Worm (Caenorhabditis elegans) whole organism, L3 larva: ENCODE results near the gene cyp-13A11.

Experiments used
- R02D3.7 ChIP-seq: fragments of 150-350 bp; optimal IDR thresholded peaks from 2 replicates; lab custom pipeline; 2014; ENCODE audit warnings: missing biosample characterization, missing genetic modification characterization
- ZK546.5 ChIP-seq: sonication (generic microtip); optimal IDR thresholded peaks from 2 replicates; lab custom pipeline; 2017; ENCODE audit warnings: missing biosample characterization, missing genetic modification characterization
- aly-2 ChIP-seq: fragments of 150-350 bp; optimal IDR thresholded peaks from 2 replicates; lab custom pipeline; 2014; ENCODE audit warnings: missing biosample characterization, missing genetic modification characterization
- ama-1 ChIP-seq: fragments of 150-350 bp; optimal IDR thresholded peaks from 2 replicates; lab custom pipeline; 2018
- ceh-16 ChIP-seq: sonication (generic microtip); optimal IDR thresholded peaks from 2 replicates; lab custom pipeline; 2017; ENCODE audit warnings: missing biosample characterization, missing genetic modification characterization
- ceh-28 ChIP-seq: fragments of 150-350 bp; optimal IDR thresholded peaks from 2 replicates; lab custom pipeline; 2014; ENCODE audit warnings: missing biosample characterization, missing genetic modification reagents, missing genetic modification characterization
- ceh-9 ChIP-seq: sonication (generic microtip); optimal IDR thresholded peaks from 2 replicates; lab custom pipeline; 2018; ENCODE audit warnings: missing biosample characterization, missing genetic modification characterization
- daf-12 ChIP-seq: fragments of 150-350 bp; optimal IDR thresholded peaks from 2 replicates; lab custom pipeline; 2014; ENCODE audit warnings: missing biosample characterization, missing genetic modification reagents, missing genetic modification characterization
- egl-27 ChIP-seq: sonication (generic microtip); optimal IDR thresholded peaks from 4 replicates; lab custom pipeline; 2017; ENCODE audit warnings: missing biosample characterization, missing genetic modification reagents, missing genetic modification characterization
- egl-5 ChIP-seq: fragments of 150-350 bp; optimal IDR thresholded peaks from 2 replicates; lab custom pipeline; 2017; ENCODE audit warnings: missing biosample characterization, missing genetic modification reagents, missing genetic modification characterization, inconsistent platforms
- elt-1 ChIP-seq: fragments of 150-350 bp; optimal IDR thresholded peaks from 2 replicates; lab custom pipeline; 2014; ENCODE audit warnings: missing biosample characterization, missing genetic modification characterization
- elt-2 ChIP-seq: sonication (generic microtip); optimal IDR thresholded peaks from 2 replicates; lab custom pipeline; 2016; ENCODE audit warnings: missing genetic modification reagents, mild to moderate bottlenecking, missing genetic modification characterization, missing compliant biosample characterization
- elt-3 ChIP-seq, 3 experiments: fragments of 150-350 bp in 1 of 3; sonication (generic microtip) in 2 of 3; optimal IDR thresholded peaks; 2 replicates in 2 of 3; 4 replicates in 1 of 3; lab custom pipeline; 2014 to 2017; ENCODE audit warnings: missing biosample characterization in 3 of 3, missing genetic modification characterization in 3 of 3
- eor-1 ChIP-seq, 2 experiments: fragments of 150-350 bp; optimal IDR thresholded peaks; 2 replicates each; lab custom pipeline; 2014 to 2018; ENCODE audit warnings: missing biosample characterization in 2 of 2, missing genetic modification characterization in 2 of 2
- fkh-2 ChIP-seq: fragments of 150-350 bp; optimal IDR thresholded peaks from 2 replicates; lab custom pipeline; 2014; ENCODE audit warnings: missing biosample characterization, missing genetic modification reagents, missing genetic modification characterization
- hmg-11 ChIP-seq: sonication (generic microtip); optimal IDR thresholded peaks from 2 replicates; lab custom pipeline; 2016; ENCODE audit warnings: missing genetic modification characterization, missing compliant biosample characterization
- jun-1 ChIP-seq: fragments of 150-350 bp; optimal IDR thresholded peaks from 2 replicates; lab custom pipeline; 2014; ENCODE audit warnings: missing biosample characterization, missing genetic modification reagents, missing genetic modification characterization
- lin-39 ChIP-seq: fragments of 150-350 bp; optimal IDR thresholded peaks from 2 replicates; lab custom pipeline; 2018; ENCODE audit warnings: missing biosample characterization, missing genetic modification reagents, missing genetic modification characterization
- lsy-12 ChIP-seq: sonication (generic microtip); optimal IDR thresholded peaks from 2 replicates; lab custom pipeline; 2016; ENCODE audit warnings: mild to moderate bottlenecking, missing genetic modification characterization, missing compliant biosample characterization
- mml-1 ChIP-seq: fragments of 150-350 bp; sonication (generic microtip); optimal IDR thresholded peaks from 3 replicates; lab custom pipeline; 2014; ENCODE audit warnings: missing biosample characterization, missing genetic modification characterization
- nfya-1 ChIP-seq: sonication (generic microtip); optimal IDR thresholded peaks from 2 replicates; lab custom pipeline; 2017; ENCODE audit warnings: missing genetic modification characterization, mild to moderate bottlenecking, missing compliant biosample characterization, antibody characterized with exemption, moderate library complexity; ENCODE audit not compliant: insufficient read depth
- nhr-11 ChIP-seq: fragments of 150-350 bp; optimal IDR thresholded peaks from 2 replicates; lab custom pipeline; 2014; ENCODE audit warnings: missing biosample characterization, missing genetic modification characterization
- nhr-12 ChIP-seq: fragments of 150-350 bp; optimal IDR thresholded peaks from 2 replicates; lab custom pipeline; 2014; ENCODE audit warnings: missing biosample characterization, missing genetic modification characterization
- nhr-23 ChIP-seq: fragments of 150-350 bp; optimal IDR thresholded peaks from 2 replicates; lab custom pipeline; 2014; ENCODE audit warnings: missing biosample characterization, missing genetic modification reagents, missing genetic modification characterization
- nhr-237 ChIP-seq: fragments of 150-350 bp; optimal IDR thresholded peaks from 2 replicates; lab custom pipeline; 2014; ENCODE audit warnings: missing biosample characterization, missing genetic modification characterization
- nhr-25 ChIP-seq: sonication (generic microtip); optimal IDR thresholded peaks from 2 replicates; lab custom pipeline; 2017; ENCODE audit warnings: missing biosample characterization, missing genetic modification characterization
- nhr-28 ChIP-seq: fragments of 150-350 bp; optimal IDR thresholded peaks from 2 replicates; lab custom pipeline; 2014; ENCODE audit warnings: missing biosample characterization, missing genetic modification characterization
- nhr-43 ChIP-seq: sonication (generic microtip); optimal IDR thresholded peaks from 2 replicates; lab custom pipeline; 2016; ENCODE audit warnings: mild to moderate bottlenecking, missing genetic modification characterization, missing compliant biosample characterization; ENCODE audit not compliant: poor library complexity, severe bottlenecking
- nhr-67 ChIP-seq: fragments of 150-350 bp; optimal IDR thresholded peaks from 2 replicates; lab custom pipeline; 2014; ENCODE audit warnings: missing biosample characterization, missing genetic modification characterization
- pqm-1 ChIP-seq: fragments of 150-350 bp; optimal IDR thresholded peaks from 2 replicates; lab custom pipeline; 2017; ENCODE audit warnings: missing biosample characterization, missing genetic modification characterization, inconsistent platforms
- sea-2 ChIP-seq: fragments of 150-350 bp; sonication (generic microtip); optimal IDR thresholded peaks from 4 replicates; lab custom pipeline; 2014; ENCODE audit warnings: missing biosample characterization, missing genetic modification reagents, missing genetic modification characterization
- skn-1 ChIP-seq: fragments of 150-350 bp; optimal IDR thresholded peaks from 2 replicates; lab custom pipeline; 2014; ENCODE audit warnings: missing biosample characterization, missing genetic modification characterization
- tbx-2 ChIP-seq: sonication (generic microtip); optimal IDR thresholded peaks from 2 replicates; lab custom pipeline; 2016; ENCODE audit warnings: mild to moderate bottlenecking, missing genetic modification characterization, missing compliant biosample characterization
- unc-62 ChIP-seq: fragments of 150-350 bp; sonication (generic microtip); optimal IDR thresholded peaks from 4 replicates; lab custom pipeline; 2014; ENCODE audit warnings: missing biosample characterization, missing genetic modification reagents, missing genetic modification characterization
- zag-1 ChIP-seq: fragments of 150-350 bp; optimal IDR thresholded peaks from 2 replicates; lab custom pipeline; 2014; ENCODE audit warnings: missing biosample characterization, missing genetic modification characterization
- ztf-4 ChIP-seq: fragments of 150-350 bp; optimal IDR thresholded peaks from 2 replicates; lab custom pipeline; 2014; ENCODE audit warnings: missing biosample characterization, missing genetic modification characterization

Gene cyp-13A11

DNA sequence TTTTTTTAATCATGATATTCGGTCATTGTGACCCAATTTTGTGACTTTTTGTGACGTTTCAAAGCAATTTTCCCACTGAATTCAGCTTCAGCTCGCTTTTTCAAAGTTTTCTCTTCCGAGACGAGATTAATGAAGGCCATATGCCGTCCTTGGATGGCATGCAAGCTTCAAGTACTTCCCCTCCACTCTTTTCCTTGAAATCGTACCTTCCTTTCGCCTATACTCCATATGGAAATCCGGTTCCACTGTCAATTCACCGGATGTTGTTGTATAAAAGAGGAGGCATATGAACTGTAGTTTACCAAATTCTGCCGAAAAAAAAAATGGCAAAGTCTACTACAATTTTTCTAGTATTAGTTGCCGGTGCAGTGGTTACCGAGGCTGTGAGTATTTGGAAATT lies 40.0 kb upstream of the cyp-13A11 start, which contains the start of gene ZK1010.4:
Gene ZK1010.4, plus strand, starts transcription at position 301 of the 400 bp plus-strand sequence.
- TF ChIP-seq egl-27 (no peak), ceh-9 (tag; lab: Kevin White, UChicago) (no peak), mml-1 (tag; lab: Kevin White, UChicago) (no peak), daf-12 (tag; lab: Kevin White, UChicago) (no peak)

DNA sequence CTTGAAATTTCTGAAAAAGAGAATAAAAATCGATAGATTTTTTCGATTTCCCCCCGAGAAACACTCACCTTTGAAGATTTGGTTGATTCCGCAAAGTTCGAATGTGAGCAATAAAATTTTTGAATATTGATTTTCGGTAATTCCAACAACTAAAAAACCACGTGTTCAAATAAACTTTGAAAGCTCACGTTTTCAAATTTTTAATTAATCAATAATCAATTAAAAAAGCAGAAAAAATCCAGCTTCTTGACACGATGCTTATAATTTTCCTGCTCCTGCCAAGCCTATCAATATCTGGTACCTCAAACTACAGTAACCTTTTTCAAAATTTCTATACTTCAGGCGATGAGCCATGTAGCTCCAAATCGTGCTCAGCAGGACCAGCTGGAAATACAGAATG lies 33.4 kb upstream of the cyp-13A11 start, which contains the start of gene ZK1010.5:
Gene ZK1010.5, minus strand, starts transcription at position 101 of the 400 bp plus-strand sequence.
- TF ChIP-seq sea-2 (GFP tag; lab: Kevin White, UChicago) (no peak), elt-1 (tag; lab: Kevin White, UChicago) (no peak), elt-3 (tag; optimal IDR thresholded peaks at IDR 0.05; lab: Kevin White, UChicago) (no peak), nfya-1 (tag; lab: Kevin White, UChicago) (no peak), daf-12 (tag; lab: Kevin White, UChicago) (no peak), elt-2 (tag; lab: Kevin White, UChicago) (no peak), ZK546.5 (tag; lab: Kevin White, UChicago) (no peak), egl-27 (no peak), nhr-12 (tag; lab: Kevin White, UChicago) (no peak), skn-1 (no peak), nhr-11 (tag; lab: Kevin White, UChicago) (no peak), jun-1 (no peak), nhr-23 (tag; lab: Kevin White, UChicago) (no peak), nhr-28 (no peak), ceh-16 (no peak), zag-1 (tag; lab: Kevin White, UChicago) (no peak), ztf-4 (no peak), pqm-1 (tag; lab: Kevin White, UChicago) (no peak), ama-1 (lab: Kevin White, UChicago) (no peak), lsy-12 (tag; lab: Kevin White, UChicago) (no peak)

DNA sequence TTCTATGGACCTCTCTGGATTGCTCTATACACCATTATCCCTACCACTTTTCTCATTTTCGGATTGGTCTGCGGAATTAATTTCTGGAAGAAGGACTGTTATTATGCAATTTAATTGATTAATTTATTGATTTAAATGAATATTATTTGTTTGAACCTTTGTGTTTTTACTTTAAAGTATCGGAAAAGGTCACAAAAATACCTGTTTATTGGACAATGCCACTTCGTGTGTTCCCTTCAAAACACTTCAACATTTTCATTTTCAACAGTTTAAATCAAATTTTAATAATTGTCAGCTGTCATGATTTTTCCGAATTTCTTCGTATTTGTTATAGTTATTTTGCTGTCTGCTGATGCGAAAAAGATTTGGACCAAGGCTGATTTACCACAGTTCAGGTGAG lies 29.8 kb upstream of the cyp-13A11 start, which contains the start of gene ZK1010.12:
Gene ZK1010.12, plus strand, starts transcription at position 301 of the 400 bp plus-strand sequence.
- TF ChIP-seq jun-1 (no peak), ceh-28 (tag; lab: Kevin White, UChicago) (no peak), pqm-1 (tag; lab: Kevin White, UChicago) (no peak), elt-2 (tag; lab: Kevin White, UChicago) (no peak), skn-1 (no peak), ceh-16 (no peak), egl-5 (tag; lab: Kevin White, UChicago) (no peak), fkh-2 (tag; lab: Kevin White, UChicago) (no peak), nhr-237 (tag; lab: Kevin White, UChicago) (no peak), zag-1 (tag; lab: Kevin White, UChicago) (no peak), lin-39 (tag; lab: Kevin White, UChicago) (no peak), unc-62 (GFP tag; lab: Kevin White, UChicago) (no peak), hmg-11 (tag; lab: Kevin White, UChicago) (no peak), R02D3.7 (tag; lab: Kevin White, UChicago) (no peak), nhr-12 (tag; lab: Kevin White, UChicago) (no peak), nhr-28 (no peak), eor-1 (tag; optimal IDR thresholded peaks at IDR 0.05; lab: Kevin White, UChicago) (no peak), daf-12 (tag; lab: Kevin White, UChicago) (no peak), nhr-43 (no peak), nhr-25 (tag; lab: Kevin White, UChicago) (no peak)
- TF ChIP-seq, all 47 proteins: peak for 0

- no peak for TF ChIP-seq tbx-2
- no peak for TF ChIP-seq nhr-23 (tag; lab: Kevin White, UChicago)
- TF ChIP-seq ceh-16 = no peak
- TF ChIP-seq lin-39 (tag; lab: Kevin White, UChicago) = no peak
- no peak for TF ChIP-seq egl-5 (tag; lab: Kevin White, UChicago)
- TF ChIP-seq nhr-67 (tag; lab: Kevin White, UChicago) = no peak
- TF ChIP-seq aly-2 (tag; lab: Kevin White, UChicago) = no peak
- TF ChIP-seq nfya-1 (tag; lab: Kevin White, UChicago) = no peak
- no peak for TF ChIP-seq ceh-9 (tag; lab: Kevin White, UChicago)
- no peak for TF ChIP-seq elt-2 (tag; lab: Kevin White, UChicago)
Observed at ce11 chrIII:12993055-12993454, 27.8 kb upstream of the cyp-13A11 start.
